Worm (Caenorhabditis elegans) whole organism, early embryonic: ENCODE data around the gene C45B2.3.

Experiments
- F13C5.2 ChIP-seq: sonication (generic microtip); optimal IDR thresholded peaks from 2 replicates; lab custom pipeline; 2017; ENCODE audit warnings: mild to moderate bottlenecking, missing genetic modification characterization, inconsistent platforms, missing compliant biosample characterization
- ama-1 ChIP-seq: fragments of 150-350 bp; optimal IDR thresholded peaks from 2 replicates; lab custom pipeline; 2014
- hmbx-1 ChIP-seq: sonication (generic microtip); optimal IDR thresholded peaks from 2 replicates; lab custom pipeline; 2016; ENCODE audit warnings: mild to moderate bottlenecking, missing genetic modification characterization, missing compliant biosample characterization
- sea-1 ChIP-seq: fragments of 200-800 bp; sonication (Bioruptor generic); conservative IDR thresholded peaks from 2 replicates; pipeline ENCODE4 v1.3.6; 2022; ENCODE audit warnings: missing genetic modification characterization, missing compliant biosample characterization
- tbx-11 ChIP-seq: fragments of 200-800 bp; sonication (Bioruptor generic); IDR thresholded peaks from 2 replicates; pipeline ENCODE4 v1.3.6; 2022; ENCODE audit warnings: missing genetic modification characterization, missing compliant biosample characterization

ce11 chrX:6103297-6103696 lies 20.5 kb downstream of the C45B2.3 start, which contains the start of gene C15H9.11:
- no peak for TF ChIP-seq sea-1 (GFP tag; lab: Robert Waterston, UW)
- TF ChIP-seq ama-1 (lab: Kevin White, UChicago): no peak
- no peak for TF ChIP-seq tbx-11 (GFP tag; lab: Robert Waterston, UW)
- no peak for TF ChIP-seq F13C5.2 (tag; lab: Kevin White, UChicago)
- no peak for TF ChIP-seq hmbx-1 (tag; lab: Kevin White, UChicago)
